Worm (Caenorhabditis elegans) whole organism, L1 larva: ENCODE results near the gene F29A7.3.

ENCODE experiments used
- lsy-2 ChIP-seq, 2 experiments: fragments of 150-350 bp; optimal IDR thresholded peaks; 2 replicates each; lab custom pipeline; 2014; ENCODE audit warnings: missing biosample characterization in 2 of 2, missing genetic modification characterization in 2 of 2
- pag-3 ChIP-seq: sonication (generic microtip); optimal IDR thresholded peaks from 2 replicates; lab custom pipeline; 2017; ENCODE audit warnings: missing genetic modification characterization, mild to moderate bottlenecking, missing compliant biosample characterization, antibody characterized with exemption, borderline replicate concordance; ENCODE audit not compliant: insufficient read depth
- unc-130 ChIP-seq: fragments of 150-350 bp; optimal IDR thresholded peaks from 2 replicates; lab custom pipeline; 2017; ENCODE audit warnings: missing biosample characterization, missing genetic modification characterization, inconsistent platforms

DNA sequence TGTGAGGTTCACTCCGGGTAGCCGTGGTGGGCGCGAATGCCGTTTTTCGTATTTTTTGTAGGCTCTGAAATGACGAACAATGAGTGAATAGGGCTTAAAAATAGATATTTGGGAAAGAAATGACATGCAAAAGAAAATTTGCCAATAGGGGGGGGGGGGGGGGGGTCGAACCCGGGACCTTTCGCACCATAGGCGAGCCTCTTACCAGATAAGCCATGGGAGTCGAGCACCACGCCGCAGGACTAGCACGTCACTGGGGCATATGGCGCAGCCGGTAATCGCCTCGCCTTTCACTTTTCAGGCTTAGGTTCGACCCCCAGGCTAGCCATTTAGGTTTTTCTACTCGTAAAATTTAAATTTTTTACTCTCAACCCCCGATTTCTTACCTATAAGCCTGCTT is 33.9 kb upstream of the F29A7.3 start:
- TF ChIP-seq lsy-2 (tag; optimal IDR thresholded peaks at IDR 0.05; lab: Kevin White, UChicago) = no peak
- no peak for TF ChIP-seq pag-3
- no peak for TF ChIP-seq unc-130
